Fruit fly (Drosophila melanogaster): ENCODE data around the gene cwo.

cwo gene

dm6 chr3R:10389027-10389465, 988 bp downstream of the cwo start:
- TF ChIP-seq CG8159 (tag; optimal IDR thresholded peaks at IDR 0.05) (no peak), CG15710 (tag; optimal IDR thresholded peaks at IDR 0.05) (no peak), CG17806 (tag; optimal IDR thresholded peaks at IDR 0.05) (no peak), EcR (GFP tag; optimal IDR thresholded peaks at IDR 0.05) (peak; percentile 19), Ets98B (GFP tag; IDR thresholded peaks at IDR 0.05) (no peak), Snoo (tag; optimal IDR thresholded peaks at IDR 0.05) (no peak), CG32121 (GFP tag; IDR thresholded peaks at IDR 0.05) (no peak), Pif1A (GFP tag; optimal IDR thresholded peaks at IDR 0.05) (no peak), Pif1B (GFP tag; optimal IDR thresholded peaks at IDR 0.05) (no peak), CG12605 (GFP tag; IDR thresholded peaks at IDR 0.05) (no peak), fd96Ca (GFP tag; IDR thresholded peaks at IDR 0.05) (no peak), CG8301 (tag; optimal IDR thresholded peaks at IDR 0.05) (no peak), CG9948 (tag; optimal IDR thresholded peaks at IDR 0.05) (no peak), CG10348 (GFP tag; IDR thresholded peaks at IDR 0.05) (no peak), CG13204 (GFP tag; optimal IDR thresholded peaks at IDR 0.05) (peak; percentile 45), CG34367 (tag; optimal IDR thresholded peaks at IDR 0.05) (no peak), rn (GFP tag; IDR thresholded peaks at IDR 0.05) (no peak), gl (tag; optimal IDR thresholded peaks at IDR 0.05) (peak; percentile 5), D1 (tag; optimal IDR thresholded peaks at IDR 0.05) (no peak), CG4496 (GFP tag; IDR thresholded peaks at IDR 0.05) (no peak), CG14655 (GFP tag; optimal IDR thresholded peaks at IDR 0.05) (no peak)

- TF ChIP-seq EcR (GFP tag; optimal IDR thresholded peaks at IDR 0.05): peak; percentile 4
- no peak for TF ChIP-seq Snoo (tag; optimal IDR thresholded peaks at IDR 0.05)
- TF ChIP-seq CG32121 (GFP tag; IDR thresholded peaks at IDR 0.05): peak; percentile 50
- TF ChIP-seq fd96Ca (GFP tag; IDR thresholded peaks at IDR 0.05): no peak
These were observed 1.9 kb downstream of the cwo start for dm6 chr3R:10389877-10390468.

- TF ChIP-seq Ets98B (GFP tag; IDR thresholded peaks at IDR 0.05): no peak
- peak; percentile 28 for TF ChIP-seq Snoo (tag; optimal IDR thresholded peaks at IDR 0.05)
- 0 out of 3 replicates have a peak, but pooled peaks have one; percentile 33 for TF ChIP-seq CG4496 (GFP tag; IDR thresholded peaks at IDR 0.05)
- peak; percentile 63 for TF ChIP-seq Pif1B (GFP tag; optimal IDR thresholded peaks at IDR 0.05)
- TF ChIP-seq Pif1A (GFP tag; optimal IDR thresholded peaks at IDR 0.05): peak; percentile 53
- TF ChIP-seq gl (tag; optimal IDR thresholded peaks at IDR 0.05): peak; percentile 34
- no peak for TF ChIP-seq CG10348 (GFP tag; IDR thresholded peaks at IDR 0.05)
These were observed 2.9 kb downstream of the cwo start for dm6 chr3R:10390914-10391377.

dm6 chr3R:10391863-10392538, 3.9 kb downstream of the cwo start:
- TF ChIP-seq CG15710 (tag; optimal IDR thresholded peaks at IDR 0.05) (no peak), gl (tag; optimal IDR thresholded peaks at IDR 0.05) (no peak), CG12605 (GFP tag; IDR thresholded peaks at IDR 0.05) (no peak), CG9948 (tag; optimal IDR thresholded peaks at IDR 0.05) (no peak), D1 (tag; optimal IDR thresholded peaks at IDR 0.05) (no peak), Ets98B (GFP tag; IDR thresholded peaks at IDR 0.05) (no peak), rn (GFP tag; IDR thresholded peaks at IDR 0.05) (no peak), Pif1A (GFP tag; optimal IDR thresholded peaks at IDR 0.05) (no peak), EcR (GFP tag; optimal IDR thresholded peaks at IDR 0.05) (peak; percentile 82), CG8301 (tag; optimal IDR thresholded peaks at IDR 0.05) (no peak), Pif1B (GFP tag; optimal IDR thresholded peaks at IDR 0.05) (no peak), fd96Ca (GFP tag; IDR thresholded peaks at IDR 0.05) (0 out of 3 replicates have a peak, but pooled peaks have one; percentile 35), CG17806 (tag; optimal IDR thresholded peaks at IDR 0.05) (no peak), CG4496 (GFP tag; IDR thresholded peaks at IDR 0.05) (0 out of 3 replicates have a peak, but pooled peaks have one; percentile 39), CG10348 (GFP tag; IDR thresholded peaks at IDR 0.05) (no peak), Snoo (tag; optimal IDR thresholded peaks at IDR 0.05) (no peak), CG14655 (GFP tag; optimal IDR thresholded peaks at IDR 0.05) (no peak), CG34367 (tag; optimal IDR thresholded peaks at IDR 0.05) (no peak), CG13204 (GFP tag; optimal IDR thresholded peaks at IDR 0.05) (no peak), CG8159 (tag; optimal IDR thresholded peaks at IDR 0.05) (no peak), CG32121 (GFP tag; IDR thresholded peaks at IDR 0.05) (no peak)

- TF ChIP-seq CG13204 (GFP tag; optimal IDR thresholded peaks at IDR 0.05): no peak
- no peak for TF ChIP-seq CG17806 (tag; optimal IDR thresholded peaks at IDR 0.05)
- TF ChIP-seq gl (tag; optimal IDR thresholded peaks at IDR 0.05): no peak
- no peak for TF ChIP-seq CG8301 (tag; optimal IDR thresholded peaks at IDR 0.05)
- no peak for TF ChIP-seq CG34367 (tag; optimal IDR thresholded peaks at IDR 0.05)
- TF ChIP-seq CG15710 (tag; optimal IDR thresholded peaks at IDR 0.05): no peak
- peak; percentile 83 for TF ChIP-seq EcR (GFP tag; optimal IDR thresholded peaks at IDR 0.05)
- no peak for TF ChIP-seq CG10348 (GFP tag; IDR thresholded peaks at IDR 0.05)
- no peak for TF ChIP-seq CG4496 (GFP tag; IDR thresholded peaks at IDR 0.05)
These were observed 4.5 kb downstream of the cwo start for dm6 chr3R:10392539-10392919.

- TF ChIP-seq EcR (GFP tag; optimal IDR thresholded peaks at IDR 0.05) (peak; percentile 48), Pif1B (GFP tag; optimal IDR thresholded peaks at IDR 0.05) (no peak)
These were observed 5.1 kb downstream of the cwo start for dm6 chr3R:10393020-10393653.
